Fruit fly (Drosophila melanogaster): ENCODE measurements around the gene CG7560.
A peak's percentile ranks its signal among the peaks of the same experiment; 100 is the strongest.

Gene CG7560

DNA sequence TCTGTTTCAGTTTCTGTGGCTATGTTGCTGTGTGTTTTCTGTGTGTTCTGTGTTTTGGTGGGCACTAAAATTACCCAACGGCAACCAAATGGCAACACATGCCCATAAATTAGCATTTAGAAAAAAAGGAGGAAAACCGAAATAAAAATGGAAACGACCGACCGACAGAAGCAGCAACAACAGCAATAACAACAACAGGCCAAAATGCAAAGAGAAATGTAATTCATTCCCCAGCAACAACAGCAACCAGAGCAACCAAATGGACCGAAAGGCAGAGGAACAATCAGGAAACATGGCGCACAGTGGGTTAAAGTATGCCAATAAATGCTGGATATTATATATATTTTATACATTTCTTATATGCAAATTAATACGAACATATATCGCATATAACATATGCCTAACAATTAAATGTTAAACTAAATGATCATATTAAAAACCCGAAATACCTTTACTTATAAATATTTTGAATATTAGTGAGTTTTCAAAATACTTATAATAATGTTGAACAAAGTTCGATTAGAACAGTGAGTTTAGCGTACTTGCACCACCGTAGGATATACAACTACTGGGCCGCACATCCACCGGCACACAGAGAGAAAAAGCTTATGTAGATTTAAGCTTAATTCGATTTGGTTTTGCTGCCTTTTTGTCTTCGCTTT lies 35.9 kb upstream of the CG7560 start (continued):
- TF ChIP-seq ase (GFP tag; IDR thresholded peaks at IDR 0.05): peak; percentile 23; the same call in 1 of the 3 replicates
- no peak for TF ChIP-seq maf-S (GFP tag; optimal IDR thresholded peaks at IDR 0.05)
- no peak for TF ChIP-seq CG13123 (GFP tag; optimal IDR thresholded peaks at IDR 0.05)
- TF ChIP-seq CG32767 (GFP tag; IDR thresholded peaks at IDR 0.05): no peak
- no peak for TF ChIP-seq CG15073 (GFP tag; optimal IDR thresholded peaks at IDR 0.05)
- TF ChIP-seq klu (GFP tag; IDR thresholded peaks at IDR 0.05): no peak
- no peak for TF ChIP-seq sna (GFP tag; IDR thresholded peaks at IDR 0.05; ENCODE audit: partially characterized antibody)
- no peak for TF ChIP-seq p53 (GFP tag; optimal IDR thresholded peaks at IDR 0.05)
- TF ChIP-seq CG11456 (GFP tag; IDR thresholded peaks at IDR 0.05): no peak
- TF ChIP-seq Vsx1 (GFP tag; optimal IDR thresholded peaks at IDR 0.05): no peak
- no peak for TF ChIP-seq CG4282 (GFP tag; optimal IDR thresholded peaks at IDR 0.05)
- TF ChIP-seq BEAF-32 (GFP tag; optimal IDR thresholded peaks at IDR 0.05): no peak
- TF ChIP-seq fd64A (GFP tag; optimal IDR thresholded peaks at IDR 0.05): no peak
- peak; percentile 94 for TF ChIP-seq CG4360 (GFP tag; IDR thresholded peaks at IDR 0.05)
- no peak for TF ChIP-seq Gug (GFP tag; IDR thresholded peaks at IDR 0.05)
- no peak for TF ChIP-seq CG1647 (GFP tag; optimal IDR thresholded peaks at IDR 0.05)
- TF ChIP-seq hbn (GFP tag; IDR thresholded peaks at IDR 0.05; ENCODE audit: partially characterized antibody): no peak
- no peak for TF ChIP-seq Dip3 (GFP tag; optimal IDR thresholded peaks at IDR 0.05)
- no peak for TF ChIP-seq Antp (GFP tag; optimal IDR thresholded peaks at IDR 0.05)
- TF ChIP-seq Bgb (GFP tag; IDR thresholded peaks at IDR 0.05; ENCODE audit: partially characterized antibody): no peak
- no peak for TF ChIP-seq ewg (GFP tag; optimal IDR thresholded peaks at IDR 0.05)
- TF ChIP-seq CG6254 (GFP tag; optimal IDR thresholded peaks at IDR 0.05): peak; percentile 17
- peak; percentile 34 for TF ChIP-seq CG18619 (GFP tag; optimal IDR thresholded peaks at IDR 0.05)
- no peak for TF ChIP-seq MESR4 (GFP tag; optimal IDR thresholded peaks at IDR 0.05)
- TF ChIP-seq hkb (optimal IDR thresholded peaks at IDR 0.05): no peak
- 0 out of 2 replicates have a peak, but pooled peaks have one; percentile 49 for TF ChIP-seq hkb (GFP tag; IDR thresholded peaks at IDR 0.05)
- peak; percentile 29; the same call in 2 of the 3 replicates for TF ChIP-seq tgo (GFP tag; IDR thresholded peaks at IDR 0.05)
- no peak for TF ChIP-seq zen2 (GFP tag; IDR thresholded peaks at IDR 0.05; ENCODE audit: partially characterized antibody)
- peak; percentile 37 for TF ChIP-seq CG14710 (tag; optimal IDR thresholded peaks at IDR 0.05)
- TF ChIP-seq CG14860 (GFP tag; IDR thresholded peaks at IDR 0.05; ENCODE audit: partially characterized antibody): no peak
- TF ChIP-seq cato (GFP tag; optimal IDR thresholded peaks at IDR 0.05; ENCODE audit: borderline replicate concordance): no peak
- no peak for TF ChIP-seq CG12299 (tag; optimal IDR thresholded peaks at IDR 0.05)
- TF ChIP-seq ro (GFP tag; IDR thresholded peaks at IDR 0.05): no peak
- TF ChIP-seq row (GFP tag; IDR thresholded peaks at IDR 0.05): peak; percentile 75
- TF ChIP-seq nom (GFP tag; optimal IDR thresholded peaks at IDR 0.05): peak; percentile 51
- no peak for TF ChIP-seq run (tag; optimal IDR thresholded peaks at IDR 0.05)
- TF ChIP-seq gcm (GFP tag; optimal IDR thresholded peaks at IDR 0.05): no peak
- no peak for TF ChIP-seq Dip2 (GFP tag; IDR thresholded peaks at IDR 0.05)
- TF ChIP-seq CG43689 (GFP tag; IDR thresholded peaks at IDR 0.05): no peak
- no peak for TF ChIP-seq Bdp1 (GFP tag; optimal IDR thresholded peaks at IDR 0.05)
- no peak for TF ChIP-seq dan (GFP tag; IDR thresholded peaks at IDR 0.05)
- no peak for TF ChIP-seq hth (optimal IDR thresholded peaks at IDR 0.05)
- no peak for TF ChIP-seq pita (GFP tag; optimal IDR thresholded peaks at IDR 0.05)
- peak; percentile 4; the same call in 1 of the 2 replicates for TF ChIP-seq CG14441 (GFP tag; IDR thresholded peaks at IDR 0.05)
- TF ChIP-seq HLHmδ (GFP tag; optimal IDR thresholded peaks at IDR 0.05): no peak
- no peak for TF ChIP-seq sima (GFP tag; optimal IDR thresholded peaks at IDR 0.05)
- no peak for TF ChIP-seq slou (GFP tag; optimal IDR thresholded peaks at IDR 0.05)
- peak; percentile 74 for TF ChIP-seq gem (tag; optimal IDR thresholded peaks at IDR 0.05)
- no peak for TF ChIP-seq CG10959 (GFP tag; IDR thresholded peaks at IDR 0.05)
- peak; percentile 71 for TF ChIP-seq CG11504 (tag; optimal IDR thresholded peaks at IDR 0.05)
- TF ChIP-seq CG7839 (tag; optimal IDR thresholded peaks at IDR 0.05): peak; percentile 64
